Fruit fly (Drosophila melanogaster) whole organism, embryonic: ENCODE data around the gene Obp28a.
A peak's percentile ranks its signal among the peaks of the same experiment; 100 is the strongest.

Experiments used
- ATbp ChIP-seq: fragments of 200-800 bp; sonication (Bioruptor generic); optimal IDR thresholded peaks from 2 replicates; lab custom pipeline; 2017; ENCODE audit warnings: missing biosample characterization, mild to moderate bottlenecking, missing genetic modification characterization, missing genetic modification reagents
- Bgb ChIP-seq: fragments of 200-800 bp; sonication (Bioruptor generic); IDR thresholded peaks from 2 replicates; pipeline ENCODE4 v1.3.6; 2022; ENCODE audit warnings: missing biosample characterization, missing genetic modification characterization; ENCODE audit not compliant: partially characterized antibody
- CG10209 ChIP-seq: fragments of 200-800 bp; sonication (Bioruptor generic); optimal IDR thresholded peaks from 3 replicates; lab custom pipeline; 2017; ENCODE audit warnings: missing biosample characterization, mild to moderate bottlenecking, missing genetic modification characterization, missing genetic modification reagents
- CG11093 ChIP-seq: fragments of 200-800 bp; sonication (Bioruptor generic); IDR thresholded peaks from 3 replicates; pipeline ENCODE4 v1.3.6; 2022; ENCODE audit warnings: missing biosample characterization, missing genetic modification characterization
- CG11695 ChIP-seq: fragments of 200-800 bp; sonication (Bioruptor generic); IDR thresholded peaks from 3 replicates; pipeline ENCODE4 v1.3.6; 2022; ENCODE audit warnings: missing biosample characterization, missing genetic modification characterization
- CG13296 ChIP-seq: fragments of 200-800 bp; sonication (Bioruptor generic); optimal IDR thresholded peaks from 3 replicates; lab custom pipeline; 2018; ENCODE audit warnings: missing biosample characterization, mild to moderate bottlenecking, missing genetic modification characterization
- CG13624 ChIP-seq: fragments of 200-800 bp; sonication (Bioruptor generic); optimal IDR thresholded peaks from 2 replicates; lab custom pipeline; 2016; ENCODE audit warnings: missing biosample characterization, missing genetic modification characterization
- CG13775 ChIP-seq: fragments of 200-800 bp; sonication (Bioruptor generic); optimal IDR thresholded peaks from 3 replicates; lab custom pipeline; 2017; ENCODE audit warnings: missing biosample characterization, mild to moderate bottlenecking, missing genetic modification characterization
- CG14050 ChIP-seq: fragments of 200-800 bp; sonication (Bioruptor generic); IDR thresholded peaks from 3 replicates; pipeline ENCODE4 v1.3.6; 2022; ENCODE audit warnings: missing biosample characterization, missing genetic modification characterization
- CG15011 ChIP-seq: fragments of 200-800 bp; sonication (Bioruptor generic); optimal IDR thresholded peaks from 3 replicates; lab custom pipeline; 2018; ENCODE audit warnings: missing biosample characterization, mild to moderate bottlenecking, missing genetic modification characterization
- CG1647 ChIP-seq: fragments of 200-800 bp; sonication (Bioruptor generic); optimal IDR thresholded peaks from 3 replicates; lab custom pipeline; 2016; ENCODE audit warnings: missing biosample characterization, missing genetic modification characterization
- CG2889 ChIP-seq: fragments of 200-800 bp; sonication (Bioruptor generic); IDR thresholded peaks from 3 replicates; pipeline ENCODE4 v1.3.6; 2022; ENCODE audit warnings: missing biosample characterization, missing genetic modification characterization
- CG33557 ChIP-seq: fragments of 200-800 bp; sonication (Bioruptor generic); optimal IDR thresholded peaks from 2 replicates; lab custom pipeline; 2019; ENCODE audit warnings: missing biosample characterization, mild to moderate bottlenecking, missing genetic modification characterization, moderate library complexity
- CG4360 ChIP-seq: fragments of 200-800 bp; sonication (Bioruptor generic); IDR thresholded peaks from 2 replicates; pipeline ENCODE4 v1.3.6; 2022; ENCODE audit warnings: missing biosample characterization, missing genetic modification characterization
- CG4730 ChIP-seq: fragments of 200-800 bp; sonication (Bioruptor generic); IDR thresholded peaks from 2 replicates; pipeline ENCODE4 v1.3.6; 2022; ENCODE audit warnings: missing biosample characterization, missing genetic modification characterization
- CG5953 ChIP-seq: fragments of 200-800 bp; sonication (Bioruptor generic); IDR thresholded peaks from 2 replicates; pipeline ENCODE4 v1.3.6; 2022; ENCODE audit warnings: missing biosample characterization, missing genetic modification characterization
- CG6791 ChIP-seq: fragments of 200-800 bp; sonication (Bioruptor generic); IDR thresholded peaks from 3 replicates; pipeline ENCODE4 v1.3.6; 2022; ENCODE audit warnings: missing biosample characterization, missing genetic modification characterization; ENCODE audit not compliant: partially characterized antibody
- CG7271 ChIP-seq: fragments of 200-800 bp; sonication (Bioruptor generic); optimal IDR thresholded peaks from 2 replicates; lab custom pipeline; 2018; ENCODE audit warnings: missing biosample characterization, mild to moderate bottlenecking, missing genetic modification characterization, moderate library complexity
- CG7786 ChIP-seq: fragments of 200-800 bp; sonication (Bioruptor generic); optimal IDR thresholded peaks from 2 replicates; lab custom pipeline; 2016; ENCODE audit warnings: missing biosample characterization, missing genetic modification characterization
- CG9437 ChIP-seq: fragments of 200-800 bp; sonication (Bioruptor generic); optimal IDR thresholded peaks from 2 replicates; lab custom pipeline; 2018; ENCODE audit warnings: missing biosample characterization, mild to moderate bottlenecking, missing genetic modification characterization
- CoRest ChIP-seq: fragments of 200-800 bp; sonication (Bioruptor generic); optimal IDR thresholded peaks from 3 replicates; lab custom pipeline; 2018; ENCODE audit warnings: missing biosample characterization, mild to moderate bottlenecking, missing genetic modification characterization, moderate library complexity
- Dbx ChIP-seq: fragments of 200-800 bp; sonication (Bioruptor generic); IDR thresholded peaks from 3 replicates; pipeline ENCODE4 v1.3.6; 2022; ENCODE audit warnings: missing biosample characterization, missing genetic modification characterization
- Dip2 ChIP-seq: fragments of 200-800 bp; sonication (Bioruptor generic); IDR thresholded peaks from 2 replicates; pipeline ENCODE4 v1.3.6; 2022; ENCODE audit warnings: missing biosample characterization, missing genetic modification characterization
- Dll ChIP-seq: fragments of 200-800 bp; sonication (Bioruptor generic); IDR thresholded peaks from 4 replicates; pipeline ENCODE4 v1.3.6; 2022; ENCODE audit warnings: missing biosample characterization, missing genetic modification characterization; ENCODE audit not compliant: partially characterized antibody
- Dref ChIP-seq: fragments of 200-800 bp; sonication (Bioruptor generic); IDR thresholded peaks from 2 replicates; pipeline ENCODE4 v1.3.6; 2022; ENCODE audit warnings: missing biosample characterization, missing genetic modification characterization
- E2f1 ChIP-seq: fragments of 200-800 bp; sonication (Bioruptor generic); IDR thresholded peaks from 2 replicates; pipeline ENCODE4 v1.3.6; 2022; ENCODE audit warnings: missing biosample characterization, missing genetic modification characterization
- Gsc ChIP-seq: fragments of 200-800 bp; sonication (Bioruptor generic); IDR thresholded peaks from 2 replicates; pipeline ENCODE4 v1.3.6; 2022; ENCODE audit warnings: missing biosample characterization, missing genetic modification characterization
- H15 ChIP-seq: fragments of 200-800 bp; sonication (Bioruptor generic); IDR thresholded peaks from 3 replicates; pipeline ENCODE4 v1.3.6; 2022; ENCODE audit warnings: missing biosample characterization, missing genetic modification characterization
- HLH54F ChIP-seq: fragments of 200-800 bp; sonication (Bioruptor generic); optimal IDR thresholded peaks from 3 replicates; lab custom pipeline; 2016; ENCODE audit warnings: missing biosample characterization, missing genetic modification characterization
- Hey ChIP-seq: fragments of 200-800 bp; sonication (Bioruptor generic); optimal IDR thresholded peaks from 3 replicates; lab custom pipeline; 2018; ENCODE audit warnings: missing biosample characterization, mild to moderate bottlenecking, missing genetic modification characterization
- Hr39 ChIP-seq: fragments of >200 bp; optimal IDR thresholded peaks from 2 replicates; lab custom pipeline; 2017
- Jarid2 ChIP-seq: fragments of 200-800 bp; sonication (Bioruptor generic); optimal IDR thresholded peaks from 3 replicates; lab custom pipeline; 2017; ENCODE audit warnings: mild to moderate bottlenecking, missing biosample characterization, missing genetic modification reagents, missing genetic modification characterization
- Myb ChIP-seq: fragments of 200-800 bp; sonication (Bioruptor generic); optimal IDR thresholded peaks from 2 replicates; lab custom pipeline; 2016; ENCODE audit warnings: missing biosample characterization, missing genetic modification characterization
- Sox100B ChIP-seq: fragments of 200-800 bp; sonication (Bioruptor generic); optimal IDR thresholded peaks from 3 replicates; lab custom pipeline; 2018; ENCODE audit warnings: missing biosample characterization, mild to moderate bottlenecking, missing genetic modification characterization
- Sox102F ChIP-seq: fragments of 200-800 bp; sonication (Bioruptor generic); optimal IDR thresholded peaks from 2 replicates; lab custom pipeline; 2018; ENCODE audit warnings: missing biosample characterization, mild to moderate bottlenecking, missing genetic modification characterization, moderate library complexity
- Tbp ChIP-seq: fragments of >200 bp; optimal IDR thresholded peaks from 2 replicates; lab custom pipeline; 2018; ENCODE audit warnings: missing biosample characterization, missing genetic modification characterization
- bigmax ChIP-seq: fragments of 200-800 bp; sonication (Bioruptor generic); optimal IDR thresholded peaks from 2 replicates; lab custom pipeline; 2018; ENCODE audit warnings: missing biosample characterization, mild to moderate bottlenecking, missing genetic modification characterization
- chm ChIP-seq: fragments of 200-800 bp; sonication (Bioruptor generic); IDR thresholded peaks from 2 replicates; pipeline ENCODE4 v1.3.6; 2022; ENCODE audit warnings: missing biosample characterization, missing genetic modification characterization
- crc ChIP-seq: fragments of 200-800 bp; sonication (Bioruptor generic); optimal IDR thresholded peaks from 2 replicates; lab custom pipeline; 2016; ENCODE audit warnings: missing biosample characterization, missing genetic modification characterization
- emc ChIP-seq: fragments of 200-800 bp; sonication (Bioruptor generic); optimal IDR thresholded peaks from 2 replicates; lab custom pipeline; 2016; ENCODE audit warnings: missing biosample characterization, missing genetic modification characterization
- eyg ChIP-seq: fragments of 200-800 bp; sonication (Bioruptor generic); optimal IDR thresholded peaks from 3 replicates; lab custom pipeline; 2016; ENCODE audit warnings: missing biosample characterization, missing genetic modification characterization
- gt ChIP-seq: fragments of 200-800 bp; sonication (Bioruptor generic); IDR thresholded peaks from 2 replicates; pipeline ENCODE4 v1.3.6; 2022; ENCODE audit warnings: missing biosample characterization, missing genetic modification characterization
- ham ChIP-seq: fragments of 200-800 bp; sonication (Bioruptor generic); IDR thresholded peaks from 2 replicates; pipeline ENCODE4 v1.3.6; 2022; ENCODE audit warnings: missing biosample characterization, missing genetic modification characterization
- jigr1 ChIP-seq: fragments of 200-800 bp; sonication (Bioruptor generic); IDR thresholded peaks from 3 replicates; pipeline ENCODE4 v1.3.6; 2022; ENCODE audit warnings: missing biosample characterization, missing genetic modification characterization
- nerfin-1 ChIP-seq: fragments of 200-800 bp; sonication (Bioruptor generic); optimal IDR thresholded peaks from 3 replicates; lab custom pipeline; 2019; ENCODE audit warnings: missing biosample characterization, mild to moderate bottlenecking, missing genetic modification characterization, moderate library complexity
- prd ChIP-seq, 3 experiments: fragments of >200 bp in 2 of 3; fragments of 200-800 bp in 1 of 3; sonication (Bioruptor generic) in 1 of 3; optimal IDR thresholded peaks in 2 of 3; IDR thresholded peaks in 1 of 3; 2 replicates in 2 of 3; 3 replicates in 1 of 3; pipeline versions ENCODE4 v1.3.6 to Lab custom; 2017 to 2022; ENCODE audit warnings: missing biosample characterization in 1 of 3, missing genetic modification characterization in 1 of 3
- sqz ChIP-seq: fragments of 200-800 bp; sonication (Bioruptor generic); optimal IDR thresholded peaks from 3 replicates; lab custom pipeline; 2018; ENCODE audit warnings: missing biosample characterization, mild to moderate bottlenecking, missing genetic modification characterization
- tll ChIP-seq, 2 experiments: fragments of 200-800 bp in 1 of 2; fragments of >200 bp in 1 of 2; sonication (Bioruptor generic) in 1 of 2; optimal IDR thresholded peaks; 2 replicates each; lab custom pipeline; 2017 to 2019; ENCODE audit warnings: missing biosample characterization in 2 of 2, missing genetic modification characterization in 2 of 2, mild to moderate bottlenecking in 1 of 2, moderate library complexity in 1 of 2
- trem ChIP-seq: fragments of 200-800 bp; optimal IDR thresholded peaks from 3 replicates; lab custom pipeline; 2019; ENCODE audit warnings: missing biosample characterization, mild to moderate bottlenecking, missing genetic modification characterization, moderate library complexity
- usp ChIP-seq: fragments of >200 bp; optimal IDR thresholded peaks from 2 replicates; lab custom pipeline; 2017; ENCODE audit warnings: missing biosample characterization, missing genetic modification characterization
- wdn ChIP-seq: fragments of 200-800 bp; sonication (Bioruptor generic); IDR thresholded peaks from 2 replicates; pipeline ENCODE4 v1.3.6; 2022; ENCODE audit warnings: missing biosample characterization, missing genetic modification characterization

The Obp28a gene

dm6 chr2L:7534917-7535316, 37.8 kb upstream of the Obp28a start (continued):
- TF ChIP-seq CG13296 (GFP tag; lab: Kevin White, UChicago) (peak; percentile 44), emc (GFP tag; lab: Kevin White, UChicago) (peak; percentile 17), CG10209 (peak; percentile 74), jigr1 (no peak), Myb (GFP tag; lab: Kevin White, UChicago) (peak; percentile 27), crc (GFP tag; lab: Kevin White, UChicago) (peak; percentile 32), CoRest (tag; lab: Kevin White, UChicago) (peak; percentile 71), CG9437 (GFP tag; lab: Kevin White, UChicago) (peak; percentile 46), usp (no peak), CG33557 (GFP tag; lab: Kevin White, UChicago) (peak; percentile 63), CG4360 (GFP tag; lab: Robert Waterston, UW) (no peak), Hey (no peak), Dref (GFP tag; lab: Robert Waterston, UW) (no peak), CG4730 (GFP tag; lab: Robert Waterston, UW) (peak; percentile 77), Gsc (GFP tag; lab: Robert Waterston, UW) (no peak), Bgb (peak; percentile 59), CG5953 (peak; percentile 59), ATbp (GFP tag; lab: Kevin White, UChicago) (peak; percentile 59), trem (peak; percentile 65), CG14050 (peak; percentile 26; the same call in 2 of the 3 replicates), Hr39 (lab: Kevin White, UChicago) (no peak), nerfin-1 (peak; percentile 35), CG2889 (peak; percentile 52; the same call in 1 of the 3 replicates), CG7786 (GFP tag; lab: Kevin White, UChicago) (peak; percentile 66), E2f1 (GFP tag; lab: Robert Waterston, UW) (peak; percentile 82), CG1647 (GFP tag; lab: Kevin White, UChicago) (peak; percentile 57), Jarid2 (GFP tag; lab: Kevin White, UChicago) (peak; percentile 61), Sox100B (GFP tag; lab: Kevin White, UChicago) (no peak), CG15011 (GFP tag; lab: Kevin White, UChicago) (peak; percentile 2), H15 (GFP tag; lab: Robert Waterston, UW) (peak; percentile 79), chm (GFP tag; lab: Robert Waterston, UW) (peak; percentile 76), CG13775 (GFP tag; lab: Kevin White, UChicago) (peak; percentile 32), CG7271 (tag; lab: Kevin White, UChicago) (peak; percentile 28), Dll (GFP tag; lab: Robert Waterston, UW) (no peak), CG6791 (peak; percentile 59; the same call in 1 of the 3 replicates), wdn (GFP tag; lab: Robert Waterston, UW) (peak; percentile 68), Tbp (GFP tag; lab: Kevin White, UChicago) (no peak), tll (GFP tag; optimal IDR thresholded peaks at IDR 0.05; lab: Kevin White, UChicago) (no peak), sqz (GFP tag; lab: Kevin White, UChicago) (peak; percentile 70), gt (peak; percentile 19; the same call in 1 of the 2 replicates), CG13624 (GFP tag; lab: Kevin White, UChicago) (peak; percentile 79), eyg (GFP tag; lab: Kevin White, UChicago) (peak; percentile 20), Dbx (peak; percentile 89), prd (optimal IDR thresholded peaks at IDR 0.05; lab: Kevin White, UChicago) (no peak), prd (GFP tag; IDR thresholded peaks at IDR 0.05; lab: Robert Waterston, UW) (peak; percentile 83), ham (GFP tag; lab: Robert Waterston, UW) (no peak), CG11093 (no peak), Sox102F (GFP tag; lab: Kevin White, UChicago) (peak; percentile 87), CG11695 (GFP tag; lab: Robert Waterston, UW) (peak; percentile 36; the same call in 1 of the 3 replicates), bigmax (GFP tag; lab: Kevin White, UChicago) (peak; percentile 25), HLH54F (GFP tag; lab: Kevin White, UChicago) (peak; percentile 48), Dip2 (GFP tag; lab: Robert Waterston, UW) (no peak)
